Fruit fly (Drosophila melanogaster) whole organism, adult: ENCODE measurements around the gene sstn.

Experiments used
- CG11617 ChIP-seq: fragments of 200-800 bp; sonication (Bioruptor generic); optimal IDR thresholded peaks from 2 replicates; lab custom pipeline; 2017; ENCODE audit warnings: mild to moderate bottlenecking, missing biosample characterization, missing genetic modification reagents, missing genetic modification characterization
- CG14711 ChIP-seq: fragments of 200-800 bp; sonication (Bioruptor generic); optimal IDR thresholded peaks from 2 replicates; lab custom pipeline; 2018; ENCODE audit warnings: missing biosample characterization, mild to moderate bottlenecking, missing genetic modification characterization, moderate library complexity
- CG1620 ChIP-seq: fragments of 200-800 bp; sonication (Bioruptor generic); optimal IDR thresholded peaks from 2 replicates; lab custom pipeline; 2016; ENCODE audit warnings: missing biosample characterization, missing genetic modification characterization
- CG33017 ChIP-seq: fragments of 200-800 bp; sonication (Bioruptor generic); optimal IDR thresholded peaks from 2 replicates; lab custom pipeline; 2018; ENCODE audit warnings: missing biosample characterization, mild to moderate bottlenecking, missing genetic modification characterization, moderate library complexity
- CG5204 ChIP-seq: fragments of 200-800 bp; sonication (Bioruptor generic); optimal IDR thresholded peaks from 2 replicates; lab custom pipeline; 2016; ENCODE audit warnings: missing biosample characterization, missing genetic modification characterization
- CG7045 ChIP-seq: fragments of 200-800 bp; sonication (Bioruptor generic); optimal IDR thresholded peaks from 2 replicates; lab custom pipeline; 2017; ENCODE audit warnings: missing biosample characterization, mild to moderate bottlenecking, missing genetic modification characterization
- CG7101 ChIP-seq: fragments of 200-800 bp; sonication (Bioruptor generic); optimal IDR thresholded peaks from 2 replicates; lab custom pipeline; 2018; ENCODE audit warnings: missing biosample characterization, mild to moderate bottlenecking, missing genetic modification characterization, moderate library complexity
- Crg-1 ChIP-seq: fragments of 200-800 bp; sonication (Bioruptor generic); optimal IDR thresholded peaks from 2 replicates; lab custom pipeline; 2016; ENCODE audit warnings: missing biosample characterization, missing genetic modification characterization
- Hr96 ChIP-seq: fragments of 200-800 bp; sonication (Bioruptor generic); optimal IDR thresholded peaks from 2 replicates; lab custom pipeline; 2016; ENCODE audit warnings: missing biosample characterization, missing genetic modification characterization
- bab1 ChIP-seq: fragments of 200-800 bp; sonication (Bioruptor generic); optimal IDR thresholded peaks from 3 replicates; lab custom pipeline; 2019; ENCODE audit warnings: missing biosample characterization, mild to moderate bottlenecking, missing genetic modification characterization, moderate library complexity
- cnc ChIP-seq, 2 experiments: fragments of >200 bp; optimal IDR thresholded peaks; 2 replicates each; lab custom pipeline; 2017
- kay ChIP-seq: fragments of 200-800 bp; sonication (Bioruptor generic); peaks from one replicate; lab custom pipeline; 2016; ENCODE audit warnings: missing biosample characterization, missing genetic modification characterization, borderline replicate concordance
- pad ChIP-seq: fragments of 200-800 bp; sonication (Bioruptor generic); optimal IDR thresholded peaks from 3 replicates; lab custom pipeline; 2017; ENCODE audit warnings: missing biosample characterization, missing genetic modification characterization, mild to moderate bottlenecking, moderate library complexity, missing genetic modification reagents
- toe ChIP-seq: fragments of 200-800 bp; sonication (Bioruptor generic); optimal IDR thresholded peaks from 2 replicates; lab custom pipeline; 2016; ENCODE audit warnings: missing biosample characterization, missing genetic modification characterization

- TF ChIP-seq cnc (optimal IDR thresholded peaks at IDR 0.05; lab: Kevin White, UChicago) = no peak
- TF ChIP-seq CG1620 = no peak
- TF ChIP-seq kay (GFP tag; lab: Kevin White, UChicago) = no peak
- no peak for TF ChIP-seq Hr96 (GFP tag; lab: Kevin White, UChicago)
- no peak for TF ChIP-seq CG33017 (tag; lab: Kevin White, UChicago)
- TF ChIP-seq bab1 (GFP tag; lab: Kevin White, UChicago) = no peak
- TF ChIP-seq pad (GFP tag; lab: Kevin White, UChicago) = no peak
- no peak for TF ChIP-seq CG7101 (tag; lab: Kevin White, UChicago)
- TF ChIP-seq toe (GFP tag; lab: Kevin White, UChicago) = no peak
- TF ChIP-seq CG11617 (GFP tag; lab: Kevin White, UChicago) = no peak
- TF ChIP-seq CG14711 (tag; lab: Kevin White, UChicago) = no peak
- TF ChIP-seq CG5204 (GFP tag; lab: Kevin White, UChicago) = no peak
- no peak for TF ChIP-seq Crg-1
- no peak for TF ChIP-seq CG7045 (GFP tag; lab: Kevin White, UChicago)
Measured at dm6 chr3L:15043874-15044336, 50.6 kb downstream of the sstn start, which contains the start of gene ind.
